Fruit fly (Drosophila melanogaster) S2 (cell line): ENCODE results near the gene CG9799.

Source experiments
- CG8478 ChIP-seq: fragments of >200 bp; optimal IDR thresholded peaks from 2 replicates; lab custom pipeline; 2018
- CTCF ChIP-seq, 2 experiments: fragments of >200 bp; optimal IDR thresholded peaks; 2 replicates each; lab custom pipeline; 2018

- TF ChIP-seq CTCF (optimal IDR thresholded peaks at IDR 0.05; lab: Kevin White, UChicago) (no peak), CG8478 (lab: Kevin White, UChicago) (no peak)
These were observed 26.7 kb upstream of the CG9799 start, which contains the start of gene yellow-e for dm6 chr3R:13415186-13415585.
